Worm (Caenorhabditis elegans) whole organism, mixed stage, embryonic: ENCODE results near the gene ugt-34.

ENCODE experiments used
- M03D4.4 ChIP-seq: sonication (generic microtip); optimal IDR thresholded peaks from 2 replicates; lab custom pipeline; 2017; ENCODE audit warnings: mild to moderate bottlenecking, missing genetic modification characterization, missing compliant biosample characterization
- bed-3 ChIP-seq: fragments of 200-800 bp; sonication (Bioruptor generic); optimal IDR thresholded peaks from 3 replicates; lab custom pipeline; 2018; ENCODE audit warnings: mild to moderate bottlenecking, missing genetic modification characterization, moderate library complexity, missing compliant biosample characterization
- blmp-1 ChIP-seq: fragments of 150-350 bp; optimal IDR thresholded peaks from 2 replicates; lab custom pipeline; 2014; ENCODE audit warnings: missing biosample characterization, missing genetic modification characterization
- ceh-39 ChIP-seq: fragments of 150-350 bp; optimal IDR thresholded peaks from 2 replicates; lab custom pipeline; 2014; ENCODE audit warnings: missing biosample characterization, missing genetic modification characterization
- ceh-83 ChIP-seq: fragments of 200-800 bp; sonication (Bioruptor generic); optimal IDR thresholded peaks from 2 replicates; lab custom pipeline; 2018; ENCODE audit warnings: mild to moderate bottlenecking, missing genetic modification characterization, missing compliant biosample characterization
- ces-1 ChIP-seq: fragments of 150-350 bp; optimal IDR thresholded peaks from 2 replicates; lab custom pipeline; 2014; ENCODE audit warnings: missing biosample characterization, missing genetic modification reagents, missing genetic modification characterization
- cnd-1 ChIP-seq: fragments of 200-800 bp; sonication (Bioruptor generic); optimal IDR thresholded peaks from 2 replicates; lab custom pipeline; 2018; ENCODE audit warnings: mild to moderate bottlenecking, missing genetic modification characterization, missing compliant biosample characterization
- elt-1 ChIP-seq: sonication (generic microtip); optimal IDR thresholded peaks from 2 replicates; lab custom pipeline; 2017; ENCODE audit warnings: missing genetic modification characterization, mild to moderate bottlenecking, missing compliant biosample characterization, antibody characterized with exemption, moderate library complexity, borderline replicate concordance; ENCODE audit not compliant: insufficient read depth
- elt-3 ChIP-seq: fragments of 150-350 bp; optimal IDR thresholded peaks from 2 replicates; lab custom pipeline; 2014; ENCODE audit warnings: missing biosample characterization, missing genetic modification characterization
- flh-1 ChIP-seq: fragments of 200-800 bp; sonication (Bioruptor generic); optimal IDR thresholded peaks from 2 replicates; lab custom pipeline; 2018; ENCODE audit warnings: mild to moderate bottlenecking, missing genetic modification characterization, moderate library complexity, missing compliant biosample characterization
- ham-2 ChIP-seq: fragments of 200-800 bp; sonication (Bioruptor generic); optimal IDR thresholded peaks from 2 replicates; lab custom pipeline; 2018; ENCODE audit warnings: mild to moderate bottlenecking, missing genetic modification characterization, missing compliant biosample characterization
- hlh-1 ChIP-seq: fragments of 150-350 bp; optimal IDR thresholded peaks from 2 replicates; lab custom pipeline; 2014; ENCODE audit warnings: missing biosample characterization, missing genetic modification reagents, missing genetic modification characterization
- lin-32 ChIP-seq: fragments of 200-800 bp; sonication (Bioruptor generic); optimal IDR thresholded peaks from 2 replicates; lab custom pipeline; 2018; ENCODE audit warnings: mild to moderate bottlenecking, missing genetic modification characterization, missing compliant biosample characterization
- lsy-2 ChIP-seq: fragments of 150-350 bp; optimal IDR thresholded peaks from 2 replicates; lab custom pipeline; 2014; ENCODE audit warnings: missing biosample characterization, missing genetic modification characterization
- mab-5 ChIP-seq: fragments of 150-350 bp; optimal IDR thresholded peaks from 2 replicates; lab custom pipeline; 2014; ENCODE audit warnings: missing biosample characterization, missing genetic modification characterization
- mep-1 ChIP-seq: fragments of 150-350 bp; optimal IDR thresholded peaks from 2 replicates; lab custom pipeline; 2017; ENCODE audit warnings: missing biosample characterization, missing genetic modification reagents, missing genetic modification characterization, inconsistent platforms
- mls-2 ChIP-seq: sonication (generic microtip); optimal IDR thresholded peaks from 2 replicates; lab custom pipeline; 2016; ENCODE audit warnings: mild to moderate bottlenecking, missing genetic modification characterization, moderate library complexity, missing compliant biosample characterization
- nhr-12 ChIP-seq: fragments of 150-350 bp; optimal IDR thresholded peaks from 2 replicates; lab custom pipeline; 2014; ENCODE audit warnings: missing biosample characterization, missing genetic modification characterization
- nhr-2 ChIP-seq: fragments of 150-350 bp; optimal IDR thresholded peaks from 2 replicates; lab custom pipeline; 2014; ENCODE audit warnings: missing biosample characterization, missing genetic modification characterization
- nhr-237 ChIP-seq: fragments of 150-350 bp; optimal IDR thresholded peaks from 2 replicates; lab custom pipeline; 2014; ENCODE audit warnings: missing biosample characterization, missing genetic modification characterization
- nhr-28 ChIP-seq: fragments of 150-350 bp; optimal IDR thresholded peaks from 2 replicates; lab custom pipeline; 2014; ENCODE audit warnings: missing biosample characterization, missing genetic modification characterization
- nhr-76 ChIP-seq: sonication (generic microtip); optimal IDR thresholded peaks from 2 replicates; lab custom pipeline; 2017; ENCODE audit warnings: missing biosample characterization, missing genetic modification characterization
- sem-2 ChIP-seq: fragments of 200-800 bp; sonication (Bioruptor generic); optimal IDR thresholded peaks from 2 replicates; lab custom pipeline; 2018; ENCODE audit warnings: mild to moderate bottlenecking, missing genetic modification characterization, missing compliant biosample characterization
- snpc-4 ChIP-seq: fragments of 150-350 bp; optimal IDR thresholded peaks from 2 replicates; lab custom pipeline; 2014; ENCODE audit warnings: missing biosample characterization, missing genetic modification characterization
- sptf-1 ChIP-seq: sonication (generic microtip); optimal IDR thresholded peaks from 2 replicates; lab custom pipeline; 2017; ENCODE audit warnings: mild to moderate bottlenecking, missing genetic modification characterization, moderate library complexity, missing compliant biosample characterization
- tbx-8 ChIP-seq: fragments of 200-800 bp; sonication (Bioruptor generic); optimal IDR thresholded peaks from 2 replicates; lab custom pipeline; 2018; ENCODE audit warnings: mild to moderate bottlenecking, missing genetic modification characterization, moderate library complexity, missing compliant biosample characterization
- unc-120 ChIP-seq: sonication (generic microtip); optimal IDR thresholded peaks from 2 replicates; lab custom pipeline; 2017; ENCODE audit warnings: missing genetic modification characterization, missing compliant biosample characterization; ENCODE audit not compliant: poor library complexity, severe bottlenecking
- unc-39 ChIP-seq: fragments of 150-350 bp; optimal IDR thresholded peaks from 2 replicates; lab custom pipeline; 2014; ENCODE audit warnings: missing biosample characterization, missing genetic modification characterization
- unc-62 ChIP-seq: fragments of 150-350 bp; optimal IDR thresholded peaks from 2 replicates; lab custom pipeline; 2014; ENCODE audit warnings: missing biosample characterization, missing genetic modification reagents, missing genetic modification characterization
- zip-8 ChIP-seq: fragments of 150-350 bp; optimal IDR thresholded peaks from 2 replicates; lab custom pipeline; 2014; ENCODE audit warnings: missing biosample characterization, missing genetic modification characterization
- ztf-11 ChIP-seq: fragments of 150-350 bp; optimal IDR thresholded peaks from 2 replicates; lab custom pipeline; 2014; ENCODE audit warnings: missing biosample characterization, missing genetic modification characterization

The ugt-34 gene

ce11 chrV:10656958-10657357 lies at the start of gene ugt-34:
TSS of gene ugt-34 (minus strand) at chrV:10656978.
- TF ChIP-seq snpc-4 (tag; lab: Kevin White, UChicago): no peak
- no peak for TF ChIP-seq sptf-1
- TF ChIP-seq unc-39: no peak
- TF ChIP-seq elt-3: no peak
- no peak for TF ChIP-seq elt-1 (tag; lab: Kevin White, UChicago)
- TF ChIP-seq unc-120 (tag; lab: Kevin White, UChicago): no peak
- no peak for TF ChIP-seq ces-1 (GFP tag; lab: Kevin White, UChicago)
- TF ChIP-seq sem-2: no peak
- TF ChIP-seq cnd-1 (tag; lab: Kevin White, UChicago): no peak
- no peak for TF ChIP-seq mep-1
- no peak for TF ChIP-seq nhr-28 (tag; lab: Kevin White, UChicago)
- no peak for TF ChIP-seq mab-5
- TF ChIP-seq ceh-39 (tag; lab: Kevin White, UChicago): no peak
- no peak for TF ChIP-seq nhr-2 (tag; lab: Kevin White, UChicago)
- TF ChIP-seq ceh-83: no peak
- no peak for TF ChIP-seq hlh-1 (tag; lab: Kevin White, UChicago)
- no peak for TF ChIP-seq tbx-8 (GFP tag; lab: Kevin White, UChicago)
- no peak for TF ChIP-seq nhr-237 (tag; lab: Kevin White, UChicago)
- no peak for TF ChIP-seq nhr-12

- TF ChIP-seq flh-1 (no peak), nhr-12 (no peak), unc-39 (no peak), nhr-237 (tag; lab: Kevin White, UChicago) (no peak), lsy-2 (tag; lab: Kevin White, UChicago) (no peak), cnd-1 (tag; lab: Kevin White, UChicago) (no peak), unc-62 (GFP tag; lab: Kevin White, UChicago) (no peak), elt-3 (no peak), ztf-11 (tag; lab: Kevin White, UChicago) (no peak), zip-8 (tag; lab: Kevin White, UChicago) (no peak)
Measured at ce11 chrV:10702910-10703309, 46.1 kb upstream of the ugt-34 start.

ce11 chrV:10702249-10702648 lies 45.5 kb upstream of the ugt-34 start, which contains the start of gene pph-1:
TSS of gene pph-1 (plus strand) at chrV:10702549.
- TF ChIP-seq nhr-237 (tag; lab: Kevin White, UChicago) (no peak), unc-39 (no peak), M03D4.4 (tag; lab: Kevin White, UChicago) (no peak), nhr-76 (tag; lab: Kevin White, UChicago) (no peak), mep-1 (no peak), mab-5 (no peak), nhr-28 (tag; lab: Kevin White, UChicago) (no peak), nhr-2 (tag; lab: Kevin White, UChicago) (no peak), mls-2 (no peak), lin-32 (GFP tag; lab: Kevin White, UChicago) (no peak)
- TF ChIP-seq, all 35 proteins: peak for 0

- TF ChIP-seq nhr-28 (tag; lab: Kevin White, UChicago): no peak
- TF ChIP-seq, all 35 proteins: peak for 0
Measured at ce11 chrV:10699122-10699521, 42.3 kb upstream of the ugt-34 start.

- TF ChIP-seq ham-2 (GFP tag; lab: Kevin White, UChicago) (no peak), M03D4.4 (tag; lab: Kevin White, UChicago) (no peak), ceh-83 (no peak), nhr-2 (tag; lab: Kevin White, UChicago) (no peak), bed-3 (no peak), zip-8 (tag; lab: Kevin White, UChicago) (no peak)
Measured at ce11 chrV:10695181-10695580, 38.4 kb upstream of the ugt-34 start, which contains the start of gene C05A2.4. TSS of gene C05A2.4 (plus strand) at chrV:10695481.

DNA sequence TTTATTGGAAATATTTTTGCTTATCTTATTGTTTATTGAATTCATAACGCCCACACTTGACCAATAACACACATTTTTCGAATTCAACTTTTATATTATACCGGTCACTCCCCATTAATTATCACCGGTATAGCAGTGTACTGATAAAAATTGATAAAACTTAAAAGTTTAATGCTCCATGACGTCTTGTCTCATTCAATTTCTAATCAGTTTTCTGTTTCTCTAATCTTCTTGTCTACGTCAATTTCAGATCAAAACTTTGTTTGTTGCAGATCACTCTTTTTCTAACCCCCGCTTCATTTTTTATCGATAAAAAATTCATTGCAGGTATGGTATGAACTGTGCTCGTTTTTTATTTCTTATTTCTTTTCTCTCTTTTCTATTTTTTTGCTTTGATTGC lies 37.0 kb upstream of the ugt-34 start:
- TF ChIP-seq blmp-1 (tag; lab: Kevin White, UChicago) (no peak), snpc-4 (tag; lab: Kevin White, UChicago) (no peak)
- TF ChIP-seq, all 35 proteins: peak for 0
